Worm (Caenorhabditis elegans) whole organism, L4 larva: ENCODE data around the gene Y53C12B.1.
A peak's percentile ranks its signal among the peaks of the same experiment; 100 is the strongest.

Experiments used
- D1046.2 ChIP-seq: fragments of 200-800 bp; sonication (Bioruptor generic); IDR thresholded peaks from 2 replicates; pipeline ENCODE4 v1.3.6; 2022; ENCODE audit warnings: missing genetic modification characterization, missing compliant biosample characterization
- F26F4.8 ChIP-seq: fragments of 200-800 bp; sonication (Bioruptor generic); conservative IDR thresholded peaks from 2 replicates; pipeline ENCODE4 v1.3.6; 2022; ENCODE audit warnings: missing genetic modification characterization, missing compliant biosample characterization
- F44E2.7 ChIP-seq: fragments of 200-800 bp; sonication (Bioruptor generic); IDR thresholded peaks from 2 replicates; pipeline ENCODE4 v2.1.2; 2022; ENCODE audit warnings: missing genetic modification characterization, missing compliant biosample characterization
- F49E8.2 ChIP-seq: sonication (generic microtip); optimal IDR thresholded peaks from 2 replicates; lab custom pipeline; 2016; ENCODE audit warnings: missing compliant biosample characterization, mild to moderate bottlenecking, missing genetic modification characterization, borderline replicate concordance
- Y5F2A.4 ChIP-seq: fragments of 200-800 bp; sonication (Bioruptor generic); optimal IDR thresholded peaks from 2 replicates; lab custom pipeline; 2018; ENCODE audit warnings: mild to moderate bottlenecking, missing genetic modification characterization, missing compliant biosample characterization
- ZK546.5 ChIP-seq, 2 experiments: sonication (generic microtip); optimal IDR thresholded peaks; 2 replicates each; lab custom pipeline; 2017; ENCODE audit warnings: missing biosample characterization in 2 of 2, missing genetic modification characterization in 2 of 2
- arid-1 ChIP-seq: fragments of 200-800 bp; sonication (Bioruptor generic); conservative IDR thresholded peaks from 2 replicates; pipeline ENCODE4 v1.3.6; 2022; ENCODE audit warnings: missing genetic modification reagents, missing genetic modification characterization, missing compliant biosample characterization
- ceh-28 ChIP-seq: fragments of 150-350 bp; optimal IDR thresholded peaks from 2 replicates; lab custom pipeline; 2014; ENCODE audit warnings: missing biosample characterization, missing genetic modification reagents, missing genetic modification characterization
- ceh-44 ChIP-seq: fragments of 200-800 bp; sonication (Bioruptor generic); IDR thresholded peaks from 2 replicates; pipeline ENCODE4 v1.3.6; 2022; ENCODE audit warnings: missing genetic modification reagents, missing genetic modification characterization, missing compliant biosample characterization
- ceh-62 ChIP-seq: sonication (generic microtip); optimal IDR thresholded peaks from 2 replicates; lab custom pipeline; 2017; ENCODE audit warnings: missing biosample characterization, missing genetic modification characterization
- cey-2 ChIP-seq: sonication (generic microtip); optimal IDR thresholded peaks from 3 replicates; lab custom pipeline; 2017; ENCODE audit warnings: missing genetic modification characterization, mild to moderate bottlenecking, missing compliant biosample characterization, antibody characterized with exemption, borderline replicate concordance; ENCODE audit not compliant: insufficient read depth
- daf-19 ChIP-seq: fragments of 200-800 bp; sonication (Bioruptor generic); conservative IDR thresholded peaks from 2 replicates; pipeline ENCODE4 v1.3.6; 2022; ENCODE audit warnings: missing genetic modification characterization, missing compliant biosample characterization
- dmd-6 ChIP-seq: fragments of 200-800 bp; sonication (Bioruptor generic); IDR thresholded peaks from 2 replicates; pipeline ENCODE4 v1.3.6; 2022; ENCODE audit warnings: missing genetic modification reagents, missing genetic modification characterization, missing compliant biosample characterization
- dmd-9 ChIP-seq: fragments of 200-800 bp; sonication (Bioruptor generic); IDR thresholded peaks from 2 replicates; pipeline ENCODE4 v1.3.6; 2022; ENCODE audit warnings: missing genetic modification reagents, missing genetic modification characterization, missing compliant biosample characterization
- dve-1 ChIP-seq: sonication (generic microtip); optimal IDR thresholded peaks from 2 replicates; lab custom pipeline; 2017; ENCODE audit warnings: antibody characterized with exemption, mild to moderate bottlenecking, missing genetic modification characterization, missing compliant biosample characterization; ENCODE audit not compliant: insufficient read depth
- fkh-10 ChIP-seq: fragments of 150-350 bp; optimal IDR thresholded peaks from 2 replicates; lab custom pipeline; 2014; ENCODE audit warnings: missing biosample characterization, missing genetic modification reagents, missing genetic modification characterization
- hlh-11 ChIP-seq: fragments of 200-800 bp; sonication (Bioruptor generic); optimal IDR thresholded peaks from 2 replicates; lab custom pipeline; 2018; ENCODE audit warnings: mild to moderate bottlenecking, missing genetic modification characterization, missing compliant biosample characterization
- hlh-30 ChIP-seq: sonication (generic microtip); optimal IDR thresholded peaks from 2 replicates; lab custom pipeline; 2017; ENCODE audit warnings: antibody characterized with exemption, mild to moderate bottlenecking, missing genetic modification characterization, missing compliant biosample characterization; ENCODE audit not compliant: insufficient read depth
- jun-1 ChIP-seq: fragments of 150-350 bp; optimal IDR thresholded peaks from 2 replicates; lab custom pipeline; 2014; ENCODE audit warnings: missing biosample characterization, missing genetic modification reagents, missing genetic modification characterization
- lin-1 ChIP-seq: fragments of 200-800 bp; sonication (Bioruptor generic); IDR thresholded peaks from 2 replicates; pipeline ENCODE4 v1.3.6; 2022; ENCODE audit warnings: missing genetic modification reagents, missing genetic modification characterization, missing compliant biosample characterization
- lin-15B ChIP-seq: fragments of 150-350 bp; sonication (generic microtip); optimal IDR thresholded peaks from 3 replicates; lab custom pipeline; 2014; ENCODE audit warnings: missing biosample characterization, missing genetic modification characterization
- lin-29 ChIP-seq: fragments of 200-800 bp; sonication (Bioruptor generic); IDR thresholded peaks from 2 replicates; pipeline ENCODE4 v1.3.6; 2022; ENCODE audit warnings: missing genetic modification reagents, missing genetic modification characterization, missing compliant biosample characterization
- lin-39 ChIP-seq: fragments of 150-350 bp; optimal IDR thresholded peaks from 2 replicates; lab custom pipeline; 2014; ENCODE audit warnings: missing biosample characterization, missing genetic modification reagents, missing genetic modification characterization
- lir-3 ChIP-seq: sonication (generic microtip); optimal IDR thresholded peaks from 2 replicates; lab custom pipeline; 2016; ENCODE audit warnings: mild to moderate bottlenecking, missing genetic modification characterization, missing compliant biosample characterization
- madf-9 ChIP-seq: fragments of 200-800 bp; sonication (Bioruptor generic); conservative IDR thresholded peaks from 2 replicates; pipeline ENCODE4 v1.3.6; 2022; ENCODE audit warnings: missing genetic modification reagents, missing genetic modification characterization, missing compliant biosample characterization
- mdl-1 ChIP-seq, 2 experiments: fragments of 150-350 bp in 1 of 2; sonication (generic microtip) in 1 of 2; optimal IDR thresholded peaks; 2 replicates each; lab custom pipeline; 2014 to 2017; ENCODE audit warnings: missing biosample characterization in 2 of 2, missing genetic modification characterization in 2 of 2
- mdt-29 ChIP-seq: fragments of 200-800 bp; sonication (Bioruptor generic); IDR thresholded peaks from 2 replicates; pipeline ENCODE4 v1.3.6; 2022; ENCODE audit warnings: missing genetic modification reagents, missing genetic modification characterization, missing compliant biosample characterization
- mep-1 ChIP-seq: fragments of 150-350 bp; sonication (generic microtip); optimal IDR thresholded peaks from 3 replicates; lab custom pipeline; 2014; ENCODE audit warnings: missing biosample characterization, missing genetic modification characterization
- mxl-3 ChIP-seq: fragments of 200-800 bp; sonication (Bioruptor generic); optimal IDR thresholded peaks from 2 replicates; lab custom pipeline; 2018; ENCODE audit warnings: mild to moderate bottlenecking, missing genetic modification characterization, missing compliant biosample characterization
- nhr-10 ChIP-seq: fragments of 150-350 bp; optimal IDR thresholded peaks from 2 replicates; lab custom pipeline; 2014; ENCODE audit warnings: missing biosample characterization, missing genetic modification characterization
- nhr-102 ChIP-seq: sonication (generic microtip); optimal IDR thresholded peaks from 2 replicates; lab custom pipeline; 2016; ENCODE audit warnings: mild to moderate bottlenecking, missing genetic modification characterization, moderate library complexity, missing compliant biosample characterization
- nhr-111 ChIP-seq: fragments of 200-800 bp; sonication (Bioruptor generic); optimal IDR thresholded peaks from 2 replicates; lab custom pipeline; 2018; ENCODE audit warnings: mild to moderate bottlenecking, missing genetic modification characterization, missing compliant biosample characterization
- nhr-237 ChIP-seq: sonication (generic microtip); optimal IDR thresholded peaks from 2 replicates; lab custom pipeline; 2017; ENCODE audit warnings: missing biosample characterization, missing genetic modification characterization
- nhr-28 ChIP-seq: fragments of 150-350 bp; optimal IDR thresholded peaks from 2 replicates; lab custom pipeline; 2014; ENCODE audit warnings: missing biosample characterization, missing genetic modification characterization
- nhr-42 ChIP-seq: fragments of 200-800 bp; sonication (Bioruptor generic); IDR thresholded peaks from 2 replicates; pipeline ENCODE4 v1.3.6; 2022; ENCODE audit warnings: missing genetic modification characterization, missing compliant biosample characterization
- nhr-48 ChIP-seq: sonication (generic microtip); optimal IDR thresholded peaks from 2 replicates; lab custom pipeline; 2016; ENCODE audit warnings: mild to moderate bottlenecking, missing genetic modification characterization, missing compliant biosample characterization
- nhr-6 ChIP-seq: fragments of 150-350 bp; optimal IDR thresholded peaks from 2 replicates; lab custom pipeline; 2014; ENCODE audit warnings: missing biosample characterization, missing genetic modification characterization
- nhr-76 ChIP-seq: fragments of 150-350 bp; optimal IDR thresholded peaks from 2 replicates; lab custom pipeline; 2014; ENCODE audit warnings: missing biosample characterization, missing genetic modification characterization
- nhr-77 ChIP-seq: fragments of 150-350 bp; optimal IDR thresholded peaks from 2 replicates; lab custom pipeline; 2014; ENCODE audit warnings: missing biosample characterization, missing genetic modification characterization
- php-3 ChIP-seq: fragments of 200-800 bp; sonication (Bioruptor generic); IDR thresholded peaks from 2 replicates; pipeline ENCODE4 v1.3.6; 2022; ENCODE audit warnings: missing genetic modification reagents, missing genetic modification characterization, missing compliant biosample characterization
- pqm-1 ChIP-seq: sonication (generic microtip); optimal IDR thresholded peaks from 2 replicates; lab custom pipeline; 2017; ENCODE audit warnings: missing biosample characterization, missing genetic modification characterization
- rbr-2 ChIP-seq: sonication (generic microtip); optimal IDR thresholded peaks from 2 replicates; lab custom pipeline; 2016; ENCODE audit warnings: missing genotype, missing genetic modification characterization, missing compliant biosample characterization
- snpc-1.2 ChIP-seq: fragments of 200-800 bp; sonication (Bioruptor generic); IDR thresholded peaks from 2 replicates; pipeline ENCODE4 v1.3.6; 2022; ENCODE audit warnings: missing genetic modification reagents, missing genetic modification characterization, missing compliant biosample characterization
- spr-1 ChIP-seq: sonication (generic microtip); optimal IDR thresholded peaks from 2 replicates; lab custom pipeline; 2016; ENCODE audit warnings: mild to moderate bottlenecking, missing genetic modification characterization, missing compliant biosample characterization
- tra-1 ChIP-seq: fragments of 200-800 bp; sonication (Bioruptor generic); IDR thresholded peaks from 2 replicates; pipeline ENCODE4 v1.3.6; 2022; ENCODE audit warnings: missing genetic modification reagents, missing genetic modification characterization, missing compliant biosample characterization
- unc-62 ChIP-seq, 3 experiments: fragments of 150-350 bp in 1 of 3; sonication (generic microtip); optimal IDR thresholded peaks in 2 of 3; peaks in 1 of 3; 1 replicate in 1 of 3; 2 replicates in 2 of 3; lab custom pipeline; 2014 to 2017; ENCODE audit warnings: missing biosample characterization in 3 of 3, missing genetic modification characterization in 3 of 3, missing genetic modification reagents in 3 of 3, missing genotype in 1 of 3
- ztf-11 ChIP-seq: fragments of 150-350 bp; optimal IDR thresholded peaks from 2 replicates; lab custom pipeline; 2014; ENCODE audit warnings: missing biosample characterization, missing genetic modification characterization

Gene Y53C12B.1

DNA sequence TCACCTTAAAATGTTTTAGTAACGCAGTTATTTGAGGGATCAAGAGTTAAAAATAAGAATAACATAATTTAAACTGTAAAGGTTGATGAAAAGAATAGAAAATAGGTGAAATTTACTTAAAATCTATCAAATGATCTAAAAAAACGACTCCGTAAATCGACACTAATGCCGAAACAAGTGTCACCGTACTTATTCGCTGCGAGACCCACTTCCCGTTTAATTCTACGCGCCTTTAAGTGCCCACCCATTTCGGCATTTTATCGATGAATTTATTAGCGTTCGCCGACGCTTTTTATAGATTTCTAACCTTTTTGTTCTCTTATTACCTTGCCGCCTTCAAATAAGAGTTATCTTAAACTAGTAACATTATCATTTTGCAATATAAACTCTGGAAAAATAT, at the start of gene Y53C12B.1, which contains the start of gene nos-3 (continued):
- TF ChIP-seq nhr-76 (tag; lab: Kevin White, UChicago) (no peak), nhr-6 (peak; percentile 68)

DNA sequence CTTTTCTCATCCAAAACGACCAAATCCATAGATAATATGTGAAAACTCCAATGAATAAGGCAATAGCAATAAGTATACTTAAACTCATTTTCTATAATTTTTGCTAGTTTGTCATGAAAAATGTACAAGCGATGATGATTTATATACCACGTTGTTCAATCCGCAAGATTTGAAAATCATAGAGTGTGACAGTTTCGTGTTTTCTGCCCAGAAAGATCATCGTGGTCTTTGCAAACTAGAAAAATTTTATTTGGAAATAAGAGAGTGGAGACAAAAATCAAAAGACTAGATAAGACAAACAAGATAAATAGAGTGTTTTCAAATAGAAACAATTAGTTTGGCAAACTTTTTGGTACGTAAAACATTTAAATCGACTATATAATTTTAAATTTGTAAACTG, 47.3 kb upstream of the Y53C12B.1 start, which contains the start of gene cyp-13A3:
TSS of gene cyp-13A3 (minus strand) at position 101 of the 400 bp plus-strand sequence.
- no peak for TF ChIP-seq php-3
- TF ChIP-seq, all 104 proteins: peak for 0

- TF ChIP-seq F49E8.2 (no peak), nhr-28 (peak; percentile 87), lin-29 (GFP tag; lab: Robert Waterston, UW) (no peak), mxl-3 (GFP tag; lab: Kevin White, UChicago) (peak; percentile 69), D1046.2 (GFP tag; lab: Robert Waterston, UW) (no peak), madf-9 (GFP tag; lab: Robert Waterston, UW) (no peak), nhr-10 (tag; lab: Kevin White, UChicago) (peak; percentile 57), nhr-102 (tag; lab: Kevin White, UChicago) (peak; percentile 93), lin-39 (tag; lab: Kevin White, UChicago) (no peak), nhr-42 (GFP tag; lab: Robert Waterston, UW) (no peak), mdl-1 (tag; optimal IDR thresholded peaks at IDR 0.05; lab: Kevin White, UChicago) (peak in 1 of 2 experiments; percentile 70), hlh-30 (tag; lab: Kevin White, UChicago) (peak; percentile 62), F44E2.7 (no peak), lir-3 (no peak), snpc-1.2 (GFP tag; lab: Robert Waterston, UW) (no peak), hlh-11 (tag; lab: Kevin White, UChicago) (peak; percentile 91), ztf-11 (no peak), dve-1 (tag; lab: Kevin White, UChicago) (peak; percentile 84), dmd-6 (peak; percentile 96), jun-1 (tag; lab: Kevin White, UChicago) (no peak), Y5F2A.4 (GFP tag; lab: Kevin White, UChicago) (no peak), mdt-29 (no peak), ceh-62 (tag; lab: Kevin White, UChicago) (no peak), ceh-28 (tag; lab: Kevin White, UChicago) (no peak), fkh-10 (GFP tag; lab: Kevin White, UChicago) (no peak), daf-19 (no peak), pqm-1 (peak; percentile 94), nhr-48 (tag; lab: Kevin White, UChicago) (peak; percentile 72), ceh-44 (GFP tag; lab: Robert Waterston, UW) (no peak), nhr-111 (GFP tag; lab: Kevin White, UChicago) (no peak), unc-62 (GFP tag; optimal IDR thresholded peaks at IDR 0.05 in 1 of 2; lab: Kevin White, UChicago) (peak in 1 of 2 experiments; percentile 98), unc-62 (tag; optimal IDR thresholded peaks at IDR 0.05; lab: Kevin White, UChicago) (no peak), rbr-2 (no peak), dmd-9 (no peak), spr-1 (tag; lab: Kevin White, UChicago) (no peak), nhr-237 (no peak), nhr-77 (peak; percentile 88), arid-1 (GFP tag; lab: Robert Waterston, UW) (no peak), lin-1 (GFP tag; lab: Robert Waterston, UW) (peak; percentile 71; the same call in 1 of the 2 replicates), tra-1 (GFP tag; lab: Robert Waterston, UW) (0 out of 2 replicates have a peak, but pooled peaks have one; percentile 53), F26F4.8 (GFP tag; lab: Robert Waterston, UW) (no peak), lin-15B (tag; lab: Kevin White, UChicago) (no peak), cey-2 (tag; lab: Kevin White, UChicago) (no peak), mep-1 (tag; lab: Kevin White, UChicago) (peak; percentile 2), ZK546.5 (tag; optimal IDR thresholded peaks at IDR 0.05; lab: Kevin White, UChicago) (no peak)
Measured at ce11 chrII:9791185-9791584, 45.3 kb upstream of the Y53C12B.1 start.
